Worm (Caenorhabditis elegans): Measurements from ENCODE around the gene dhcr-24.
A peak's percentile ranks its signal among the peaks of the same experiment; 100 is the strongest.

The dhcr-24 gene

DNA sequence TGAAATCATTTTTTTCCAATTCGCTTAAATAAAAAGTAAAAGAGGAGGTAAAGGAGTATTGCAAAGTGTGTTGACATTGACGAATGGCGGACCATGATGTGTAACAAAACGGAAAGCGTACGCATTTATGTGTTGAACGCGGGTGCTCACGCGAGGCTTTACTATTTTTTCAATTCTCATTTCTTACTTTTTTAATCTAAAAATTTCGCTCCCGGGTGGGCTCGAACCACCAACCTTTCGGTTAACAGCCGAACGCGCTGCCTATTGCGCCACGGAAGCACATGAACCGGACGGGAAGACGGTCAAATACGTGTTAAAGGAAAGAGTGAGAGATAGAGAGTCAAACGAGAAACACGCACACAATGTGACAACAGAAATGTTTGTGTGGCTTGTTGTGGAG, 14.6 kb downstream of the dhcr-24 start (continued):
- TF ChIP-seq B0035.1 (tag; optimal IDR thresholded peaks at IDR 0.05) (peak; percentile 56), lag-1 (GFP tag; IDR thresholded peaks at IDR 0.05) (no peak), mxl-1 (tag; optimal IDR thresholded peaks at IDR 0.05) (peak; percentile 63), ztf-18 (tag; optimal IDR thresholded peaks at IDR 0.05) (peak; percentile 74), Y67H2A.10 (GFP tag; conservative IDR thresholded peaks at IDR 0.05) (no peak), Y56A3A.18 (GFP tag; IDR thresholded peaks at IDR 0.05) (0 out of 2 replicates have a peak, but pooled peaks have one; percentile 9), Y53G8AR.9 (GFP tag; conservative IDR thresholded peaks at IDR 0.05) (no peak), xnd-1 (tag; optimal IDR thresholded peaks at IDR 0.05) (no peak), let-607 (tag; optimal IDR thresholded peaks at IDR 0.05) (peak; percentile 22 to 43), snpc-1.1 (tag; optimal IDR thresholded peaks at IDR 0.05; ENCODE audit: insufficient read depth) (peak; percentile 49), nfya-1 (tag; optimal IDR thresholded peaks at IDR 0.05; ENCODE audit: borderline replicate concordance, insufficient read depth) (no peak)

DNA sequence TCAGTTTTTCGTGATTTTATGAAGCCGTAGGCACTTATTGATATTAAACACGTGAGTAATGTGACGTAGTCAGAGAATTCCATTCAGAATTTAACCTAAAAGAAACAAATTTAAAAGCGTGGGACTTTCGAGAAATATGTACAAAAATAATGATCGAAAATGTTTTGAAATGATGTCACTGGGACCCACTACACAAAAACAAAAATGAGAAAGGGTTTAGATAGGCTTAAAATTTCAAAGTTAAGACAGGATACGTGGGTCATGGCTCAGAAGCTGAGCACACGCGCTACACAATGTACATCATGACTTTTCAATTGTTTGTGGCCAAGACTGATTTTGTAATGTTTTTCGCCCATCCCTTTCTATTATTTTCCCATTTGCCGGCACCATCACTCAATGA, 15.1 kb downstream of the dhcr-24 start, which contains the start of gene smvt-1:
Gene smvt-1, minus strand, starts transcription at position 101 of the 400 bp plus-strand sequence.
- no peak for TF ChIP-seq Y53F4B.3 (GFP tag; IDR thresholded peaks at IDR 0.05)
- no peak for TF ChIP-seq somi-1 (GFP tag; optimal IDR thresholded peaks at IDR 0.05)
- TF ChIP-seq ccch-3 (GFP tag; optimal IDR thresholded peaks at IDR 0.05): no peak
- no peak for TF ChIP-seq athp-1 (tag; optimal IDR thresholded peaks at IDR 0.05)
- TF ChIP-seq F49E8.2 (tag; optimal IDR thresholded peaks at IDR 0.05; ENCODE audit: insufficient read depth): no peak
- TF ChIP-seq F57C9.4 (tag; optimal IDR thresholded peaks at IDR 0.05): no peak
- TF ChIP-seq ZK185.1 (tag; optimal IDR thresholded peaks at IDR 0.05; ENCODE audit: poor library complexity, severe bottlenecking): no peak
- no peak for TF ChIP-seq lin-35 (GFP tag; optimal IDR thresholded peaks at IDR 0.05)
- TF ChIP-seq sdz-38 (tag; optimal IDR thresholded peaks at IDR 0.05): no peak

DNA sequence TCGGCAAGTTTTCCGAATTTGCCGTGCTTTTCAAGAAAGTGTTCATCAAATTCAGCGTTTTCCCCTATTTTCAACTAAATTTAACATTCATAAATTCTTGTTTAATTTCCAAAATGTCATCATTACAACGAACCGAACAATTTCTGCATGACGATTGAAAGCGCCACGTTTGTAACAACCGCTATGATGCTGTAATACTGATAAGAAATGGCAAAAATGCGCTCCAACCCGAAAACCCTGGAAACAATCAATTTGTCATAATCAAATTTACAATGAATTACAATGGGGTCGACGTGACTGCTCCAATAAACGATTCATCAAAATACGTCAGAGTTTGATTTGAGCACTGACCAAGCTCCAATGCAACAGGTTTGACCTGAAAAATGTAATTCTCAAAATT, 19.3 kb downstream of the dhcr-24 start:
- TF ChIP-seq ekl-4 (GFP tag; IDR thresholded peaks at IDR 0.05) (no peak), zim-3 (tag; optimal IDR thresholded peaks at IDR 0.05) (no peak), nhr-80 (tag; optimal IDR thresholded peaks at IDR 0.05) (peak; percentile 75), let-607 (tag; optimal IDR thresholded peaks at IDR 0.05) (peak in 1 of 2 experiments; percentile 7), athp-1 (tag; optimal IDR thresholded peaks at IDR 0.05) (no peak), dox-1 (GFP tag; IDR thresholded peaks at IDR 0.05) (0 out of 2 replicates have a peak, but pooled peaks have one; percentile 38), ztf-18 (tag; optimal IDR thresholded peaks at IDR 0.05) (no peak)

DNA sequence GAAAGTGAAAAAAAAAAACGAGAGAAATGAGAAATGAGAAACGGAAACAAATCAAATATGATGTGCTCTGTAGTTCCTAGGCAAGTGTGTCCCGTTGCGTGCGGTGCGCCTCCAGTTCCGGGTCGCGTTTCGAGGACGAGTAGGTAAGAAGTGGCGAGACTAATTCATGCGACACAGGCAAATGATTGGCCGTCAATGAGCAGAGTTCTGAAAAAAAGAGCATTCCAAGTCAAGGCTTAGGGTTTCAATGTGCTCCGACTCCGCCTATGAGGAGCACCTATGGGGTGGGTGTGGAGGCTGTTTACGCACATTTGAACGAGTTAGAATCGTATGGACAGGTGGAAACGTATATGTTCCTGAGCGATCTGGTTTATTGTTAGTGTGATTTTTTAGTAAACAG, 20.6 kb downstream of the dhcr-24 start:
- no peak for TF ChIP-seq pbrm-1 (GFP tag; IDR thresholded peaks at IDR 0.05)
- TF ChIP-seq nhr-90 (tag; optimal IDR thresholded peaks at IDR 0.05): peak; percentile 15
- no peak for TF ChIP-seq cebp-1 (GFP tag; IDR thresholded peaks at IDR 0.05)
- peak; percentile 24 for TF ChIP-seq cebp-1 (tag; optimal IDR thresholded peaks at IDR 0.05)
- no peak for TF ChIP-seq F39B2.1 (GFP tag; IDR thresholded peaks at IDR 0.05)
- 0 out of 2 replicates have a peak, but pooled peaks have one; percentile 23 for TF ChIP-seq Y95B8A.8 (GFP tag; IDR thresholded peaks at IDR 0.05)
- peak; percentile 64 for TF ChIP-seq dox-1 (GFP tag; IDR thresholded peaks at IDR 0.05)
- peak; percentile 93 for TF ChIP-seq nhr-80 (tag; optimal IDR thresholded peaks at IDR 0.05)
- TF ChIP-seq ets-4 (GFP tag; optimal IDR thresholded peaks at IDR 0.05): peak; percentile 82
- peak; percentile 2 for TF ChIP-seq tbp1 (GFP tag; optimal IDR thresholded peaks at IDR 0.05)
